Worm (Caenorhabditis elegans) whole organism, L4 larva: ENCODE measurements around the gene T28A8.6.

Experiments
- ceh-62 ChIP-seq: sonication (generic microtip); optimal IDR thresholded peaks from 2 replicates; lab custom pipeline; 2017; ENCODE audit warnings: missing biosample characterization, missing genetic modification characterization
- lim-7 ChIP-seq: fragments of 200-800 bp; sonication (Bioruptor generic); IDR thresholded peaks from 2 replicates; pipeline ENCODE4 v1.3.6; 2022; ENCODE audit warnings: missing genetic modification characterization, missing compliant biosample characterization

- no peak for TF ChIP-seq lim-7 (GFP tag; lab: Robert Waterston, UW)
- TF ChIP-seq ceh-62 (tag; lab: Kevin White, UChicago): no peak
Measured at ce11 chrIII:13452824-13453223, 46.2 kb upstream of the T28A8.6 start.
